Worm (Caenorhabditis elegans) whole organism, L3 larva: ENCODE measurements around the gene zip-9.
A peak's percentile ranks its signal among the peaks of the same experiment; 100 is the strongest.

Experiments
- R02D3.7 ChIP-seq: fragments of 150-350 bp; optimal IDR thresholded peaks from 2 replicates; lab custom pipeline; 2014; ENCODE audit warnings: missing biosample characterization, missing genetic modification characterization
- ama-1 ChIP-seq: fragments of 150-350 bp; optimal IDR thresholded peaks from 2 replicates; lab custom pipeline; 2018
- ceh-16 ChIP-seq: sonication (generic microtip); optimal IDR thresholded peaks from 2 replicates; lab custom pipeline; 2017; ENCODE audit warnings: missing biosample characterization, missing genetic modification characterization
- ceh-28 ChIP-seq: fragments of 150-350 bp; optimal IDR thresholded peaks from 2 replicates; lab custom pipeline; 2014; ENCODE audit warnings: missing biosample characterization, missing genetic modification reagents, missing genetic modification characterization
- ceh-9 ChIP-seq: sonication (generic microtip); optimal IDR thresholded peaks from 2 replicates; lab custom pipeline; 2018; ENCODE audit warnings: missing biosample characterization, missing genetic modification characterization
- egl-27 ChIP-seq: sonication (generic microtip); optimal IDR thresholded peaks from 4 replicates; lab custom pipeline; 2017; ENCODE audit warnings: missing biosample characterization, missing genetic modification reagents, missing genetic modification characterization
- egl-5 ChIP-seq: fragments of 150-350 bp; optimal IDR thresholded peaks from 2 replicates; lab custom pipeline; 2017; ENCODE audit warnings: missing biosample characterization, missing genetic modification reagents, missing genetic modification characterization, inconsistent platforms
- elt-1 ChIP-seq: fragments of 150-350 bp; optimal IDR thresholded peaks from 2 replicates; lab custom pipeline; 2014; ENCODE audit warnings: missing biosample characterization, missing genetic modification characterization
- elt-2 ChIP-seq: sonication (generic microtip); optimal IDR thresholded peaks from 2 replicates; lab custom pipeline; 2016; ENCODE audit warnings: missing genetic modification reagents, mild to moderate bottlenecking, missing genetic modification characterization, missing compliant biosample characterization
- eor-1 ChIP-seq, 2 experiments: fragments of 150-350 bp; optimal IDR thresholded peaks; 2 replicates each; lab custom pipeline; 2014 to 2018; ENCODE audit warnings: missing biosample characterization in 2 of 2, missing genetic modification characterization in 2 of 2
- fkh-10 ChIP-seq: sonication (generic microtip); optimal IDR thresholded peaks from 2 replicates; lab custom pipeline; 2017; ENCODE audit warnings: missing biosample characterization, missing genetic modification reagents, missing genetic modification characterization
- fos-1 ChIP-seq: fragments of 150-350 bp; optimal IDR thresholded peaks from 2 replicates; lab custom pipeline; 2014; ENCODE audit warnings: missing biosample characterization, missing genetic modification characterization
- hmg-11 ChIP-seq: sonication (generic microtip); optimal IDR thresholded peaks from 2 replicates; lab custom pipeline; 2016; ENCODE audit warnings: missing genetic modification characterization, missing compliant biosample characterization
- jun-1 ChIP-seq: fragments of 150-350 bp; optimal IDR thresholded peaks from 2 replicates; lab custom pipeline; 2014; ENCODE audit warnings: missing biosample characterization, missing genetic modification reagents, missing genetic modification characterization
- lin-15B ChIP-seq: fragments of 150-350 bp; optimal IDR thresholded peaks from 2 replicates; lab custom pipeline; 2014; ENCODE audit warnings: missing biosample characterization, missing genetic modification characterization
- mdl-1 ChIP-seq: fragments of 150-350 bp; optimal IDR thresholded peaks from 2 replicates; lab custom pipeline; 2014; ENCODE audit warnings: missing biosample characterization, missing genetic modification characterization
- nfya-1 ChIP-seq: sonication (generic microtip); optimal IDR thresholded peaks from 2 replicates; lab custom pipeline; 2017; ENCODE audit warnings: missing genetic modification characterization, mild to moderate bottlenecking, missing compliant biosample characterization, antibody characterized with exemption, moderate library complexity; ENCODE audit not compliant: insufficient read depth
- nhr-11 ChIP-seq: fragments of 150-350 bp; optimal IDR thresholded peaks from 2 replicates; lab custom pipeline; 2014; ENCODE audit warnings: missing biosample characterization, missing genetic modification characterization
- nhr-12 ChIP-seq: fragments of 150-350 bp; optimal IDR thresholded peaks from 2 replicates; lab custom pipeline; 2014; ENCODE audit warnings: missing biosample characterization, missing genetic modification characterization
- nhr-23 ChIP-seq: fragments of 150-350 bp; optimal IDR thresholded peaks from 2 replicates; lab custom pipeline; 2014; ENCODE audit warnings: missing biosample characterization, missing genetic modification reagents, missing genetic modification characterization
- nhr-237 ChIP-seq: fragments of 150-350 bp; optimal IDR thresholded peaks from 2 replicates; lab custom pipeline; 2014; ENCODE audit warnings: missing biosample characterization, missing genetic modification characterization
- nhr-25 ChIP-seq: sonication (generic microtip); optimal IDR thresholded peaks from 2 replicates; lab custom pipeline; 2017; ENCODE audit warnings: missing biosample characterization, missing genetic modification characterization
- nhr-43 ChIP-seq: sonication (generic microtip); optimal IDR thresholded peaks from 2 replicates; lab custom pipeline; 2016; ENCODE audit warnings: mild to moderate bottlenecking, missing genetic modification characterization, missing compliant biosample characterization; ENCODE audit not compliant: poor library complexity, severe bottlenecking
- nhr-67 ChIP-seq: fragments of 150-350 bp; optimal IDR thresholded peaks from 2 replicates; lab custom pipeline; 2014; ENCODE audit warnings: missing biosample characterization, missing genetic modification characterization
- nhr-76 ChIP-seq: fragments of 150-350 bp; sonication (generic microtip); optimal IDR thresholded peaks from 5 replicates; lab custom pipeline; 2014; ENCODE audit warnings: missing biosample characterization, missing genetic modification characterization
- pha-4 ChIP-seq: fragments of 150-350 bp; optimal IDR thresholded peaks from 2 replicates; lab custom pipeline; 2014; ENCODE audit warnings: missing biosample characterization, missing genetic modification reagents, missing genetic modification characterization
- pqm-1 ChIP-seq: fragments of 150-350 bp; optimal IDR thresholded peaks from 2 replicates; lab custom pipeline; 2017; ENCODE audit warnings: missing biosample characterization, missing genetic modification characterization, inconsistent platforms
- skn-1 ChIP-seq: fragments of 150-350 bp; optimal IDR thresholded peaks from 2 replicates; lab custom pipeline; 2014; ENCODE audit warnings: missing biosample characterization, missing genetic modification characterization
- snpc-4 ChIP-seq: fragments of 150-350 bp; optimal IDR thresholded peaks from 2 replicates; lab custom pipeline; 2014; ENCODE audit warnings: missing biosample characterization, missing genetic modification characterization
- unc-39 ChIP-seq: sonication (generic microtip); optimal IDR thresholded peaks from 4 replicates; lab custom pipeline; 2017; ENCODE audit warnings: missing biosample characterization, missing genetic modification characterization
- unc-62 ChIP-seq: fragments of 150-350 bp; sonication (generic microtip); optimal IDR thresholded peaks from 4 replicates; lab custom pipeline; 2014; ENCODE audit warnings: missing biosample characterization, missing genetic modification reagents, missing genetic modification characterization
- zag-1 ChIP-seq: fragments of 150-350 bp; optimal IDR thresholded peaks from 2 replicates; lab custom pipeline; 2014; ENCODE audit warnings: missing biosample characterization, missing genetic modification characterization
- ztf-11 ChIP-seq: fragments of 150-350 bp; optimal IDR thresholded peaks from 2 replicates; lab custom pipeline; 2014; ENCODE audit warnings: missing biosample characterization, missing genetic modification characterization
- ztf-4 ChIP-seq: fragments of 150-350 bp; optimal IDR thresholded peaks from 2 replicates; lab custom pipeline; 2014; ENCODE audit warnings: missing biosample characterization, missing genetic modification characterization

Gene zip-9

ce11 chrV:10936681-10937080 is 5.6 kb upstream of the zip-9 start, which contains the start of gene F17C11.12:
TSS of gene F17C11.12 (minus strand) at chrV:10936920.
- no peak for TF ChIP-seq hmg-11 (tag; lab: Kevin White, UChicago)
- TF ChIP-seq pqm-1 (tag; lab: Kevin White, UChicago), result peak; percentile 86
- TF ChIP-seq elt-2, result peak; percentile 91
- TF ChIP-seq ama-1 (lab: Kevin White, UChicago), result no peak
- TF ChIP-seq ztf-4 (tag; lab: Kevin White, UChicago), result no peak
- TF ChIP-seq ceh-9, result no peak
- no peak for TF ChIP-seq nfya-1 (tag; lab: Kevin White, UChicago)
- TF ChIP-seq nhr-23, result no peak
- TF ChIP-seq, all 47 proteins: peak for 2

- TF ChIP-seq fkh-10 (GFP tag; lab: Kevin White, UChicago) (peak; percentile 85), ceh-28 (tag; lab: Kevin White, UChicago) (no peak), nhr-11 (peak; percentile 37), nhr-23 (peak; percentile 58), pqm-1 (tag; lab: Kevin White, UChicago) (no peak), eor-1 (tag; optimal IDR thresholded peaks at IDR 0.05; lab: Kevin White, UChicago) (no peak), nhr-43 (tag; lab: Kevin White, UChicago) (peak; percentile 42), nhr-67 (no peak), ceh-9 (no peak)
These were observed 5.0 kb upstream of the zip-9 start for ce11 chrV:10937294-10937693.

- TF ChIP-seq nhr-76 (tag; lab: Kevin White, UChicago), result no peak
- TF ChIP-seq elt-1 (tag; lab: Kevin White, UChicago), result no peak
- no peak for TF ChIP-seq fkh-10 (GFP tag; lab: Kevin White, UChicago)
- TF ChIP-seq mdl-1 (tag; lab: Kevin White, UChicago), result no peak
- TF ChIP-seq ceh-16 (tag; lab: Kevin White, UChicago), result no peak
- peak; percentile 77 for TF ChIP-seq elt-2
- TF ChIP-seq fos-1 (tag; lab: Kevin White, UChicago), result no peak
- TF ChIP-seq skn-1 (tag; lab: Kevin White, UChicago), result no peak
- TF ChIP-seq unc-39 (tag; lab: Kevin White, UChicago), result no peak
- TF ChIP-seq ama-1 (lab: Kevin White, UChicago), result no peak
- no peak for TF ChIP-seq ztf-11 (tag; lab: Kevin White, UChicago)
- no peak for TF ChIP-seq nfya-1 (tag; lab: Kevin White, UChicago)
- no peak for TF ChIP-seq nhr-12
- TF ChIP-seq nhr-23, result peak; percentile 4
- peak; percentile 62 for TF ChIP-seq pqm-1 (tag; lab: Kevin White, UChicago)
- no peak for TF ChIP-seq snpc-4
- no peak for TF ChIP-seq ztf-4 (tag; lab: Kevin White, UChicago)
- TF ChIP-seq pha-4 (tag; lab: Kevin White, UChicago), result peak; percentile 6
- no peak for TF ChIP-seq nhr-237 (tag; lab: Kevin White, UChicago)
- no peak for TF ChIP-seq zag-1 (tag; lab: Kevin White, UChicago)
These were observed 3.5 kb upstream of the zip-9 start, which contains the start of gene F17C11.11 for ce11 chrV:10938739-10939138. TSS of gene F17C11.11 (minus strand) at chrV:10938817.

- TF ChIP-seq nhr-25 (tag; lab: Kevin White, UChicago), result peak; percentile 8
- peak; percentile 20 for TF ChIP-seq fos-1 (tag; lab: Kevin White, UChicago)
- peak; percentile 85 for TF ChIP-seq nhr-43 (tag; lab: Kevin White, UChicago)
- TF ChIP-seq lin-15B (tag; lab: Kevin White, UChicago), result no peak
- TF ChIP-seq nhr-76 (tag; lab: Kevin White, UChicago), result no peak
- TF ChIP-seq nhr-23, result peak; percentile 36
These were observed 2.2 kb upstream of the zip-9 start for ce11 chrV:10939990-10940570.

- TF ChIP-seq R02D3.7 (tag; lab: Kevin White, UChicago) (peak; percentile 26), elt-1 (tag; lab: Kevin White, UChicago) (peak; percentile 58), hmg-11 (tag; lab: Kevin White, UChicago) (peak; percentile 70), ceh-16 (tag; lab: Kevin White, UChicago) (no peak), lin-15B (tag; lab: Kevin White, UChicago) (peak; percentile 35), nhr-43 (tag; lab: Kevin White, UChicago) (peak; percentile 44), nfya-1 (tag; lab: Kevin White, UChicago) (peak; percentile 76), nhr-25 (tag; lab: Kevin White, UChicago) (peak; percentile 19), eor-1 (tag; optimal IDR thresholded peaks at IDR 0.05; lab: Kevin White, UChicago) (no peak), mdl-1 (tag; lab: Kevin White, UChicago) (no peak), unc-62 (peak; percentile 36), elt-2 (peak; percentile 94), egl-5 (tag; lab: Kevin White, UChicago) (no peak), jun-1 (tag; lab: Kevin White, UChicago) (peak; percentile 44), fkh-10 (GFP tag; lab: Kevin White, UChicago) (peak; percentile 32), nhr-76 (tag; lab: Kevin White, UChicago) (peak; percentile 20), pha-4 (tag; lab: Kevin White, UChicago) (peak; percentile 60), nhr-23 (peak; percentile 60), nhr-67 (no peak), pqm-1 (tag; lab: Kevin White, UChicago) (peak; percentile 88), ceh-28 (tag; lab: Kevin White, UChicago) (peak; percentile 50), unc-39 (tag; lab: Kevin White, UChicago) (no peak), snpc-4 (peak; percentile 39), skn-1 (tag; lab: Kevin White, UChicago) (peak; percentile 39), ama-1 (lab: Kevin White, UChicago) (peak; percentile 75), egl-27 (tag; lab: Kevin White, UChicago) (peak; percentile 31)
These were observed 1.7 kb upstream of the zip-9 start for ce11 chrV:10940571-10940991.
